Worm (Caenorhabditis elegans) whole organism, L1 larva: ENCODE measurements around the gene C53B7.3.

ENCODE experiments used
- lin-13 ChIP-seq: fragments of 150-350 bp; optimal IDR thresholded peaks from 2 replicates; lab custom pipeline; 2014; ENCODE audit warnings: missing biosample characterization, missing genetic modification reagents, missing genetic modification characterization
- nhr-11 ChIP-seq: fragments of 150-350 bp; optimal IDR thresholded peaks from 2 replicates; lab custom pipeline; 2014; ENCODE audit warnings: missing biosample characterization, missing genetic modification characterization
- nhr-237 ChIP-seq: fragments of 150-350 bp; optimal IDR thresholded peaks from 2 replicates; lab custom pipeline; 2014; ENCODE audit warnings: missing biosample characterization, missing genetic modification characterization
- skn-1 ChIP-seq: fragments of 150-350 bp; optimal IDR thresholded peaks from 2 replicates; lab custom pipeline; 2014; ENCODE audit warnings: missing biosample characterization, missing genetic modification characterization
- snpc-4 ChIP-seq: fragments of 150-350 bp; optimal IDR thresholded peaks from 2 replicates; lab custom pipeline; 2014; ENCODE audit warnings: missing biosample characterization, missing genetic modification characterization

ce11 chrX:6804405-6804804, 40.1 kb upstream of the C53B7.3 start:
- no peak for TF ChIP-seq snpc-4 (tag; lab: Kevin White, UChicago)
- TF ChIP-seq nhr-237 (tag; lab: Kevin White, UChicago) = no peak
- no peak for TF ChIP-seq lin-13
- no peak for TF ChIP-seq skn-1
- TF ChIP-seq nhr-11 (tag; lab: Kevin White, UChicago) = no peak
